Fruit fly (Drosophila melanogaster) whole organism, embryonic: Measurements from ENCODE around the gene Ae2.

Source experiments
- Atf6 ChIP-seq: fragments of 200-800 bp; sonication (Bioruptor generic); IDR thresholded peaks from 2 replicates; pipeline ENCODE4 v1.3.6; 2022; ENCODE audit warnings: missing biosample characterization, missing genetic modification characterization
- Bgb ChIP-seq: fragments of 200-800 bp; sonication (Bioruptor generic); IDR thresholded peaks from 2 replicates; pipeline ENCODE4 v1.3.6; 2022; ENCODE audit warnings: missing biosample characterization, missing genetic modification characterization; ENCODE audit not compliant: partially characterized antibody
- Bteb2 ChIP-seq: fragments of 200-800 bp; sonication (Bioruptor generic); optimal IDR thresholded peaks from 2 replicates; lab custom pipeline; 2016; ENCODE audit warnings: missing biosample characterization, missing genetic modification characterization
- CG10267 ChIP-seq: fragments of 200-800 bp; sonication (Bioruptor generic); optimal IDR thresholded peaks from 2 replicates; lab custom pipeline; 2018; ENCODE audit warnings: missing biosample characterization, mild to moderate bottlenecking, missing genetic modification characterization, moderate library complexity
- CG11247 ChIP-seq: fragments of 200-800 bp; sonication (Bioruptor generic); IDR thresholded peaks from 2 replicates; pipeline ENCODE4 v1.3.6; 2022; ENCODE audit warnings: missing biosample characterization, missing genetic modification characterization
- CG11504 ChIP-seq: fragments of 200-800 bp; sonication (Bioruptor generic); optimal IDR thresholded peaks from 3 replicates; lab custom pipeline; 2019; ENCODE audit warnings: missing biosample characterization, mild to moderate bottlenecking, missing genetic modification characterization, moderate library complexity
- CG12104 ChIP-seq: fragments of 200-800 bp; sonication (Bioruptor generic); optimal IDR thresholded peaks from 3 replicates; lab custom pipeline; 2016; ENCODE audit warnings: missing biosample characterization, missing genetic modification characterization
- CG12744 ChIP-seq: fragments of 200-800 bp; sonication (Bioruptor generic); optimal IDR thresholded peaks from 2 replicates; lab custom pipeline; 2016; ENCODE audit warnings: missing biosample characterization, missing genetic modification characterization
- CG16815 ChIP-seq: fragments of 200-800 bp; sonication (Bioruptor generic); optimal IDR thresholded peaks from 3 replicates; lab custom pipeline; 2017; ENCODE audit warnings: missing biosample characterization, mild to moderate bottlenecking, missing genetic modification characterization
- CG17359 ChIP-seq: fragments of 200-800 bp; sonication (Bioruptor generic); optimal IDR thresholded peaks from 3 replicates; lab custom pipeline; 2018; ENCODE audit warnings: missing biosample characterization, mild to moderate bottlenecking, missing genetic modification characterization, moderate library complexity
- CG17568 ChIP-seq: fragments of 200-800 bp; sonication (Bioruptor generic); optimal IDR thresholded peaks from 2 replicates; lab custom pipeline; 2018; ENCODE audit warnings: missing biosample characterization, mild to moderate bottlenecking, missing genetic modification characterization, moderate library complexity
- CG1832 ChIP-seq: fragments of 200-800 bp; sonication (Bioruptor generic); optimal IDR thresholded peaks from 2 replicates; lab custom pipeline; 2017; ENCODE audit warnings: missing biosample characterization, mild to moderate bottlenecking, missing genetic modification characterization, inconsistent platforms
- CG2120 ChIP-seq: fragments of 200-800 bp; sonication (Bioruptor generic); optimal IDR thresholded peaks from 3 replicates; lab custom pipeline; 2016; ENCODE audit warnings: missing biosample characterization, missing genetic modification characterization
- CG2129 ChIP-seq: fragments of 200-800 bp; sonication (Bioruptor generic); IDR thresholded peaks from 2 replicates; pipeline ENCODE4 v1.3.6; 2022; ENCODE audit warnings: missing biosample characterization, missing genetic modification characterization; ENCODE audit not compliant: partially characterized antibody
- CG2678 ChIP-seq: fragments of 200-800 bp; sonication (Bioruptor generic); optimal IDR thresholded peaks from 3 replicates; lab custom pipeline; 2019; ENCODE audit warnings: missing biosample characterization, mild to moderate bottlenecking, missing genetic modification characterization, moderate library complexity
- CG2712 ChIP-seq: fragments of 200-800 bp; optimal IDR thresholded peaks from 3 replicates; lab custom pipeline; 2019; ENCODE audit warnings: missing biosample characterization, mild to moderate bottlenecking, missing genetic modification characterization, moderate library complexity
- CG32772 ChIP-seq: fragments of 200-800 bp; sonication (Bioruptor generic); IDR thresholded peaks from 2 replicates; pipeline ENCODE4 v1.3.6; 2022; ENCODE audit warnings: missing biosample characterization, missing genetic modification characterization
- CG33557 ChIP-seq: fragments of 200-800 bp; sonication (Bioruptor generic); optimal IDR thresholded peaks from 2 replicates; lab custom pipeline; 2019; ENCODE audit warnings: missing biosample characterization, mild to moderate bottlenecking, missing genetic modification characterization, moderate library complexity
- CG4617 ChIP-seq: fragments of 200-800 bp; sonication (Bioruptor generic); optimal IDR thresholded peaks from 3 replicates; lab custom pipeline; 2016; ENCODE audit warnings: missing biosample characterization, missing genetic modification characterization, borderline replicate concordance
- CG6791 ChIP-seq: fragments of 200-800 bp; sonication (Bioruptor generic); IDR thresholded peaks from 3 replicates; pipeline ENCODE4 v1.3.6; 2022; ENCODE audit warnings: missing biosample characterization, missing genetic modification characterization; ENCODE audit not compliant: partially characterized antibody
- CG7271 ChIP-seq: fragments of 200-800 bp; sonication (Bioruptor generic); optimal IDR thresholded peaks from 2 replicates; lab custom pipeline; 2018; ENCODE audit warnings: missing biosample characterization, mild to moderate bottlenecking, missing genetic modification characterization, moderate library complexity
- CG7372 ChIP-seq: fragments of 200-800 bp; sonication (Bioruptor generic); IDR thresholded peaks from 2 replicates; pipeline ENCODE4 v1.3.6; 2022; ENCODE audit warnings: missing biosample characterization, missing genetic modification characterization
- Deaf1 ChIP-seq: fragments of 200-800 bp; optimal IDR thresholded peaks from 3 replicates; lab custom pipeline; 2019; ENCODE audit warnings: missing biosample characterization, mild to moderate bottlenecking, missing genetic modification characterization, moderate library complexity
- Dll ChIP-seq: fragments of 200-800 bp; sonication (Bioruptor generic); IDR thresholded peaks from 4 replicates; pipeline ENCODE4 v1.3.6; 2022; ENCODE audit warnings: missing biosample characterization, missing genetic modification characterization; ENCODE audit not compliant: partially characterized antibody
- Dref ChIP-seq: fragments of 200-800 bp; sonication (Bioruptor generic); IDR thresholded peaks from 2 replicates; pipeline ENCODE4 v1.3.6; 2022; ENCODE audit warnings: missing biosample characterization, missing genetic modification characterization
- ERR ChIP-seq: fragments of 200-800 bp; sonication (Bioruptor generic); optimal IDR thresholded peaks from 2 replicates; lab custom pipeline; 2016; ENCODE audit warnings: missing biosample characterization, missing genetic modification characterization
- Hand ChIP-seq: fragments of 200-800 bp; sonication (Bioruptor generic); optimal IDR thresholded peaks from 2 replicates; lab custom pipeline; 2017; ENCODE audit warnings: mild to moderate bottlenecking, missing biosample characterization, missing genetic modification reagents, missing genetic modification characterization
- Lhr ChIP-seq: fragments of 200-800 bp; sonication (Bioruptor generic); optimal IDR thresholded peaks from 3 replicates; lab custom pipeline; 2017; ENCODE audit warnings: mild to moderate bottlenecking, missing biosample characterization, missing genetic modification reagents, missing genetic modification characterization
- Lim3 ChIP-seq: fragments of 200-800 bp; sonication (Bioruptor generic); IDR thresholded peaks from 2 replicates; pipeline ENCODE4 v1.3.6; 2022; ENCODE audit warnings: missing biosample characterization, missing genetic modification characterization
- Opbp ChIP-seq: fragments of 200-800 bp; sonication (Bioruptor generic); IDR thresholded peaks from 3 replicates; pipeline ENCODE4 v1.3.6; 2022; ENCODE audit warnings: missing biosample characterization, missing genetic modification characterization; ENCODE audit not compliant: partially characterized antibody
- PHDP ChIP-seq: fragments of 200-800 bp; sonication (Bioruptor generic); optimal IDR thresholded peaks from 3 replicates; lab custom pipeline; 2018; ENCODE audit warnings: missing biosample characterization, mild to moderate bottlenecking, missing genetic modification characterization, moderate library complexity
- Rfx ChIP-seq: fragments of 200-800 bp; sonication (Bioruptor generic); IDR thresholded peaks from 2 replicates; pipeline ENCODE4 v1.3.6; 2022; ENCODE audit warnings: missing biosample characterization, missing genetic modification characterization
- Sin3A ChIP-seq: fragments of >200 bp; optimal IDR thresholded peaks from 2 replicates; lab custom pipeline; 2018
- Trl ChIP-seq, 3 experiments: fragments of >200 bp in 2 of 3; fragments of 200-800 bp in 1 of 3; sonication (Bioruptor generic) in 1 of 3; optimal IDR thresholded peaks; 2 replicates in 1 of 3; 3 replicates in 2 of 3; lab custom pipeline; 2016 to 2017; ENCODE audit warnings: missing biosample characterization in 1 of 3, missing genetic modification characterization in 1 of 3
- bigmax ChIP-seq: fragments of 200-800 bp; sonication (Bioruptor generic); optimal IDR thresholded peaks from 2 replicates; lab custom pipeline; 2018; ENCODE audit warnings: missing biosample characterization, mild to moderate bottlenecking, missing genetic modification characterization
- ewg ChIP-seq: fragments of 200-800 bp; sonication (Bioruptor generic); optimal IDR thresholded peaks from 3 replicates; lab custom pipeline; 2017; ENCODE audit warnings: mild to moderate bottlenecking, missing biosample characterization, missing genetic modification reagents, missing genetic modification characterization
- fru ChIP-seq: fragments of >200 bp; optimal IDR thresholded peaks from 2 replicates; lab custom pipeline; 2017
- ham ChIP-seq: fragments of 200-800 bp; sonication (Bioruptor generic); IDR thresholded peaks from 2 replicates; pipeline ENCODE4 v1.3.6; 2022; ENCODE audit warnings: missing biosample characterization, missing genetic modification characterization
- hkb ChIP-seq, 2 experiments: fragments of 200-800 bp in 1 of 2; fragments of >200 bp in 1 of 2; sonication (Bioruptor generic) in 1 of 2; IDR thresholded peaks in 1 of 2; optimal IDR thresholded peaks in 1 of 2; 2 replicates each; pipeline versions ENCODE4 v1.3.6 to Lab custom; 2017 to 2022; ENCODE audit warnings: missing biosample characterization in 1 of 2, missing genetic modification characterization in 1 of 2
- insv ChIP-seq, 2 experiments: fragments of 200-800 bp; sonication (Bioruptor generic); optimal IDR thresholded peaks; 3 replicates each; lab custom pipeline; 2016 to 2018; ENCODE audit warnings: missing biosample characterization in 2 of 2, missing genetic modification characterization in 2 of 2
- ken ChIP-seq: fragments of 200-800 bp; sonication (Bioruptor generic); IDR thresholded peaks from 3 replicates; pipeline ENCODE4 v1.3.6; 2022; ENCODE audit warnings: missing biosample characterization, missing genetic modification characterization
- pros ChIP-seq: fragments of 200-800 bp; sonication (Bioruptor generic); optimal IDR thresholded peaks from 3 replicates; lab custom pipeline; 2019; ENCODE audit warnings: missing biosample characterization, mild to moderate bottlenecking, missing genetic modification characterization, moderate library complexity
- rib ChIP-seq: fragments of 200-800 bp; sonication (Bioruptor generic); IDR thresholded peaks from 2 replicates; pipeline ENCODE4 v1.3.6; 2022; ENCODE audit warnings: missing biosample characterization, missing genetic modification characterization
- schlank ChIP-seq: fragments of 200-800 bp; sonication (Bioruptor generic); optimal IDR thresholded peaks from 2 replicates; lab custom pipeline; 2018; ENCODE audit warnings: missing biosample characterization, mild to moderate bottlenecking, missing genetic modification characterization
- slbo ChIP-seq: fragments of 200-800 bp; sonication (Bioruptor generic); IDR thresholded peaks from 2 replicates; pipeline ENCODE4 v1.3.6; 2022; ENCODE audit warnings: missing biosample characterization, missing genetic modification characterization
- ssp ChIP-seq: fragments of 200-800 bp; sonication (Bioruptor generic); IDR thresholded peaks from 2 replicates; pipeline ENCODE4 v1.3.6; 2022; ENCODE audit warnings: missing biosample characterization, missing genetic modification characterization
- sug ChIP-seq: fragments of 200-800 bp; optimal IDR thresholded peaks from 2 replicates; lab custom pipeline; 2019; ENCODE audit warnings: missing biosample characterization, mild to moderate bottlenecking, missing genetic modification characterization, moderate library complexity
- tio ChIP-seq: fragments of 200-800 bp; sonication (Bioruptor generic); optimal IDR thresholded peaks from 2 replicates; lab custom pipeline; 2017; ENCODE audit warnings: missing biosample characterization, missing genetic modification characterization, inconsistent platforms
- tna ChIP-seq: fragments of 200-800 bp; sonication (Bioruptor generic); IDR thresholded peaks from 2 replicates; pipeline ENCODE4 v1.3.6; 2022; ENCODE audit warnings: missing biosample characterization, missing genetic modification characterization; ENCODE audit not compliant: partially characterized antibody
- ttk ChIP-seq: fragments of 200-800 bp; sonication (Bioruptor generic); IDR thresholded peaks from 2 replicates; pipeline ENCODE4 v2.1.2; 2022; ENCODE audit warnings: missing biosample characterization, missing genetic modification characterization

The Ae2 gene

DNA sequence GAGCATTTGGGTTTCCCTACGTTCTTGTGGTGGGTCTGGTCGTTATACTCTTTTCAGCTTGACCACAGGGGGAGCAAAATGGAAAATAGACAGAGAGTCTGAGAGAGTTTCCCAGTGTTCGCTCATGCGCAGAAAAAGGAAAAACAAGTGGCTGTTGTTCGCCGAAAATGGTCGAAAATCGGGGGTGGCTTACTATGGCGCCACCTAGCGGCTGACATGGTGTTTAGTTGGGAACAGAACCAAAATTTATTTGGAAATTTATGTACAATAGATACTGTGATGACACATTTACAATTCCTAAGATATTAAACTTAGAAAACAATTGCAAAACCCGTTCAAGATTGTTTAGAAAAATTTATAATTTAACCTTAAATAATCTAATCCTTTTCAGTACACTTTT, 11.7 kb upstream of the Ae2 start (continued):
- no peak for TF ChIP-seq Sin3A
- TF ChIP-seq ttk (GFP tag; lab: Robert Waterston, UW), result peak; percentile 25; the same call in 1 of the 2 replicates
- TF ChIP-seq pros (GFP tag; lab: Kevin White, UChicago), result no peak
- TF ChIP-seq schlank (tag; lab: Kevin White, UChicago), result no peak
- TF ChIP-seq ERR (GFP tag; lab: Kevin White, UChicago), result no peak
- TF ChIP-seq tna, result no peak
- TF ChIP-seq ham, result no peak
- TF ChIP-seq PHDP (tag; lab: Kevin White, UChicago), result no peak
- TF ChIP-seq CG2120 (GFP tag; lab: Kevin White, UChicago), result no peak
- no peak for TF ChIP-seq CG6791 (GFP tag; lab: Robert Waterston, UW)
- TF ChIP-seq CG7271, result no peak
- no peak for TF ChIP-seq insv (GFP tag; optimal IDR thresholded peaks at IDR 0.05; lab: Kevin White, UChicago)
- TF ChIP-seq CG7372 (GFP tag; lab: Robert Waterston, UW), result no peak
- TF ChIP-seq ken, result no peak
- 0 out of 2 replicates have a peak, but pooled peaks have one; percentile 9 for TF ChIP-seq CG32772 (GFP tag; lab: Robert Waterston, UW)
- peak; percentile 36; the same call in 1 of the 2 replicates for TF ChIP-seq slbo (GFP tag; lab: Robert Waterston, UW)
- no peak for TF ChIP-seq CG11247 (GFP tag; lab: Robert Waterston, UW)
- no peak for TF ChIP-seq CG17568 (GFP tag; lab: Kevin White, UChicago)
- TF ChIP-seq CG11504, result peak; percentile 37
- TF ChIP-seq Trl (optimal IDR thresholded peaks at IDR 0.05; lab: Kevin White, UChicago), result peak; percentile 41 to 45
- TF ChIP-seq Trl (GFP tag; optimal IDR thresholded peaks at IDR 0.05; lab: Kevin White, UChicago), result no peak
- peak; percentile 42; the same call in 1 of the 2 replicates for TF ChIP-seq Bgb (GFP tag; lab: Robert Waterston, UW)
- no peak for TF ChIP-seq Deaf1 (tag; lab: Kevin White, UChicago)
- TF ChIP-seq CG4617 (GFP tag; lab: Kevin White, UChicago), result no peak
- no peak for TF ChIP-seq Lim3 (GFP tag; lab: Robert Waterston, UW)
- TF ChIP-seq Opbp (GFP tag; lab: Robert Waterston, UW), result 0 out of 3 replicates have a peak, but pooled peaks have one; percentile 41
- TF ChIP-seq bigmax (GFP tag; lab: Kevin White, UChicago), result no peak
- TF ChIP-seq CG1832 (GFP tag; lab: Kevin White, UChicago), result no peak
- TF ChIP-seq ssp, result no peak
- TF ChIP-seq hkb (optimal IDR thresholded peaks at IDR 0.05; lab: Kevin White, UChicago), result peak; percentile 45
- no peak for TF ChIP-seq hkb (GFP tag; IDR thresholded peaks at IDR 0.05; lab: Robert Waterston, UW)
- TF ChIP-seq sug (tag; lab: Kevin White, UChicago), result no peak
- no peak for TF ChIP-seq Lhr (GFP tag; lab: Kevin White, UChicago)
- no peak for TF ChIP-seq Dll
- TF ChIP-seq Hand, result no peak
- no peak for TF ChIP-seq CG12744
- TF ChIP-seq ewg (GFP tag; lab: Kevin White, UChicago), result peak; percentile 97
- no peak for TF ChIP-seq Bteb2
- TF ChIP-seq rib (GFP tag; lab: Robert Waterston, UW), result no peak
- TF ChIP-seq tio (GFP tag; lab: Kevin White, UChicago), result no peak
- TF ChIP-seq CG12104, result no peak
- no peak for TF ChIP-seq CG17359 (tag; lab: Kevin White, UChicago)
- TF ChIP-seq Atf6, result no peak
- TF ChIP-seq CG2678 (tag; lab: Kevin White, UChicago), result no peak
- no peak for TF ChIP-seq CG33557
- no peak for TF ChIP-seq CG16815 (GFP tag; lab: Kevin White, UChicago)
- peak; percentile 26 for TF ChIP-seq CG2712 (tag; lab: Kevin White, UChicago)
- TF ChIP-seq Dref (GFP tag; lab: Robert Waterston, UW), result no peak
- no peak for TF ChIP-seq CG2129 (GFP tag; lab: Robert Waterston, UW)
- no peak for TF ChIP-seq Rfx (GFP tag; lab: Robert Waterston, UW)
- TF ChIP-seq fru (lab: Kevin White, UChicago), result no peak
- no peak for TF ChIP-seq CG10267 (tag; lab: Kevin White, UChicago)
